Worm (Caenorhabditis elegans) whole organism, early embryonic: ENCODE data around the gene Y43F8B.11.

Experiments
- B0310.2 ChIP-seq: sonication (generic microtip); optimal IDR thresholded peaks from 2 replicates; lab custom pipeline; 2016; ENCODE audit warnings: mild to moderate bottlenecking, missing genetic modification characterization, missing compliant biosample characterization
- F13C5.2 ChIP-seq: sonication (generic microtip); optimal IDR thresholded peaks from 2 replicates; lab custom pipeline; 2017; ENCODE audit warnings: mild to moderate bottlenecking, missing genetic modification characterization, inconsistent platforms, missing compliant biosample characterization
- aly-1 ChIP-seq: sonication (generic microtip); optimal IDR thresholded peaks from 2 replicates; lab custom pipeline; 2016; ENCODE audit warnings: missing genetic modification characterization, missing compliant biosample characterization
- ama-1 ChIP-seq: fragments of 150-350 bp; optimal IDR thresholded peaks from 2 replicates; lab custom pipeline; 2014
- ceh-13 ChIP-seq: fragments of 200-800 bp; sonication (Bioruptor generic); optimal IDR thresholded peaks from 2 replicates; lab custom pipeline; 2018; ENCODE audit warnings: mild to moderate bottlenecking, missing genetic modification characterization, missing compliant biosample characterization
- ceh-36 ChIP-seq: sonication (generic microtip); optimal IDR thresholded peaks from 2 replicates; lab custom pipeline; 2016; ENCODE audit warnings: missing genetic modification characterization, inconsistent platforms, missing compliant biosample characterization
- ets-7 ChIP-seq: sonication (generic microtip); optimal IDR thresholded peaks from 2 replicates; lab custom pipeline; 2016; ENCODE audit warnings: missing genotype, missing genetic modification characterization, missing compliant biosample characterization
- flt-1 ChIP-seq: fragments of 200-800 bp; sonication (Bioruptor generic); IDR thresholded peaks from 2 replicates; pipeline ENCODE4 v1.3.6; 2022; ENCODE audit warnings: missing genetic modification characterization, missing compliant biosample characterization
- hmbx-1 ChIP-seq: sonication (generic microtip); optimal IDR thresholded peaks from 2 replicates; lab custom pipeline; 2016; ENCODE audit warnings: mild to moderate bottlenecking, missing genetic modification characterization, missing compliant biosample characterization
- hmg-4 ChIP-seq: fragments of 200-800 bp; sonication (Bioruptor generic); optimal IDR thresholded peaks from 2 replicates; lab custom pipeline; 2018; ENCODE audit warnings: mild to moderate bottlenecking, missing genetic modification characterization, missing compliant biosample characterization
- hnd-1 ChIP-seq: sonication (generic microtip); optimal IDR thresholded peaks from 2 replicates; lab custom pipeline; 2016; ENCODE audit warnings: missing genetic modification characterization, missing compliant biosample characterization
- pes-1 ChIP-seq: fragments of 200-800 bp; sonication (Bioruptor generic); IDR thresholded peaks from 2 replicates; pipeline ENCODE4 v1.3.6; 2022; ENCODE audit warnings: missing genetic modification reagents, missing genetic modification characterization, missing compliant biosample characterization
- scrt-1 ChIP-seq: fragments of 200-800 bp; sonication (Bioruptor generic); IDR thresholded peaks from 2 replicates; pipeline ENCODE4 v1.3.6; 2022; ENCODE audit warnings: missing genetic modification characterization, missing compliant biosample characterization
- sea-1 ChIP-seq: fragments of 200-800 bp; sonication (Bioruptor generic); conservative IDR thresholded peaks from 2 replicates; pipeline ENCODE4 v1.3.6; 2022; ENCODE audit warnings: missing genetic modification characterization, missing compliant biosample characterization
- tbx-11 ChIP-seq: fragments of 200-800 bp; sonication (Bioruptor generic); IDR thresholded peaks from 2 replicates; pipeline ENCODE4 v1.3.6; 2022; ENCODE audit warnings: missing genetic modification characterization, missing compliant biosample characterization
- tbx-37 ChIP-seq: fragments of 200-800 bp; sonication (Bioruptor generic); conservative IDR thresholded peaks from 2 replicates; pipeline ENCODE4 v1.3.6; 2022; ENCODE audit warnings: missing genetic modification reagents, missing genetic modification characterization, missing compliant biosample characterization
- tra-4 ChIP-seq: sonication (generic microtip); optimal IDR thresholded peaks from 2 replicates; lab custom pipeline; 2017; ENCODE audit warnings: missing genetic modification characterization, missing compliant biosample characterization

Y43F8B.11 gene

DNA sequence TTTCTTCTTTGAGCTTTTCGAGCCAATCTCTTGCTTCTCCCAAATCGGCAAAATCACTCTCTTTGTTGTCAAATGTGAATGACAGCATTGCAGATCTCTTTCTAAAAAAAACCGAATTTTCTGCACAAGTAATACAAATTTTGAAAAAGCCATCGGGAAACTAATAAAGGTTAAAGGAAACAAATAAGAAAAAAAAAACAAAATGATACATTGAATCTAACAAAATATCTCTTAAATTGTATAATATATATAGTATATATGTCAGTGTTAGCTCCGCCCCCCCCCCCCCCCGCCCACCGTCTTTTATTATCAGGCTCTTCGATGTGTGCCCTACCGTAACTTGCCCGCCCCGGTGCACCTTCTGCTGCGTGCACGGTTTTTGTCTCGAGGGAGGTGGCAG lies 37.5 kb upstream of the Y43F8B.11 start, which contains the start of gene C25F9.11:
Gene C25F9.11 (minus strand): TSS at position 101 of the 400 bp plus-strand sequence.
- TF ChIP-seq tbx-37 (GFP tag; lab: Robert Waterston, UW) (no peak), ceh-36 (tag; lab: Kevin White, UChicago) (no peak), ceh-13 (no peak)

- TF ChIP-seq hmg-4 (GFP tag; lab: Kevin White, UChicago) = no peak
- no peak for TF ChIP-seq hnd-1 (tag; lab: Kevin White, UChicago)
- TF ChIP-seq hmbx-1 = no peak
- no peak for TF ChIP-seq ceh-13
- no peak for TF ChIP-seq scrt-1
- no peak for TF ChIP-seq ceh-36 (tag; lab: Kevin White, UChicago)
- TF ChIP-seq ets-7 = no peak
- TF ChIP-seq sea-1 = no peak
- no peak for TF ChIP-seq B0310.2 (tag; lab: Kevin White, UChicago)
- TF ChIP-seq pes-1 (GFP tag; lab: Robert Waterston, UW) = no peak
- no peak for TF ChIP-seq F13C5.2
- TF ChIP-seq tbx-11 (GFP tag; lab: Robert Waterston, UW) = no peak
- TF ChIP-seq tbx-37 (GFP tag; lab: Robert Waterston, UW) = no peak
- TF ChIP-seq flt-1 (GFP tag; lab: Robert Waterston, UW) = no peak
- no peak for TF ChIP-seq ama-1 (lab: Kevin White, UChicago)
- TF ChIP-seq tra-4 (tag; lab: Kevin White, UChicago) = no peak
- TF ChIP-seq aly-1 (tag; lab: Kevin White, UChicago) = no peak
Measured at ce11 chrV:19433806-19434437, 36.6 kb upstream of the Y43F8B.11 start, which contains the start of gene C25F9.16. TSS of gene C25F9.16 (plus strand) at chrV:19434387.

ce11 chrV:19436307-19436706 lies 34.2 kb upstream of the Y43F8B.11 start, which contains the start of gene C25F9.14:
TSS of gene C25F9.14 (plus strand) at chrV:19436484.
- TF ChIP-seq aly-1 (tag; lab: Kevin White, UChicago) (no peak), hnd-1 (tag; lab: Kevin White, UChicago) (no peak), ama-1 (lab: Kevin White, UChicago) (no peak), pes-1 (GFP tag; lab: Robert Waterston, UW) (no peak), sea-1 (no peak), tra-4 (tag; lab: Kevin White, UChicago) (no peak), ceh-36 (tag; lab: Kevin White, UChicago) (no peak), tbx-11 (GFP tag; lab: Robert Waterston, UW) (no peak), scrt-1 (no peak), B0310.2 (tag; lab: Kevin White, UChicago) (no peak), flt-1 (GFP tag; lab: Robert Waterston, UW) (no peak), F13C5.2 (no peak), ceh-13 (no peak), hmbx-1 (no peak), ets-7 (no peak), hmg-4 (GFP tag; lab: Kevin White, UChicago) (no peak), tbx-37 (GFP tag; lab: Robert Waterston, UW) (no peak)

ce11 chrV:19443599-19443998 lies 26.9 kb upstream of the Y43F8B.11 start:
- TF ChIP-seq flt-1 (GFP tag; lab: Robert Waterston, UW) = no peak
- no peak for TF ChIP-seq pes-1 (GFP tag; lab: Robert Waterston, UW)
- TF ChIP-seq F13C5.2 = no peak
- no peak for TF ChIP-seq ceh-36 (tag; lab: Kevin White, UChicago)
- no peak for TF ChIP-seq tra-4 (tag; lab: Kevin White, UChicago)
- no peak for TF ChIP-seq ceh-13
- no peak for TF ChIP-seq hmg-4 (GFP tag; lab: Kevin White, UChicago)
- TF ChIP-seq sea-1 = no peak
- TF ChIP-seq B0310.2 (tag; lab: Kevin White, UChicago) = no peak
- TF ChIP-seq hnd-1 (tag; lab: Kevin White, UChicago) = no peak
- no peak for TF ChIP-seq hmbx-1

- TF ChIP-seq B0310.2 (tag; lab: Kevin White, UChicago) (no peak), tbx-11 (GFP tag; lab: Robert Waterston, UW) (no peak), aly-1 (tag; lab: Kevin White, UChicago) (no peak), tbx-37 (GFP tag; lab: Robert Waterston, UW) (no peak), hmbx-1 (no peak), flt-1 (GFP tag; lab: Robert Waterston, UW) (no peak), hnd-1 (tag; lab: Kevin White, UChicago) (no peak), scrt-1 (no peak), F13C5.2 (no peak), pes-1 (GFP tag; lab: Robert Waterston, UW) (no peak), ama-1 (lab: Kevin White, UChicago) (no peak), sea-1 (no peak), tra-4 (tag; lab: Kevin White, UChicago) (no peak), ceh-36 (tag; lab: Kevin White, UChicago) (no peak), ets-7 (no peak)
Measured at ce11 chrV:19445442-19445841, 25.0 kb upstream of the Y43F8B.11 start, which contains the start of gene M04C3.1. TSS of gene M04C3.1 (minus strand) at chrV:19445605.

DNA sequence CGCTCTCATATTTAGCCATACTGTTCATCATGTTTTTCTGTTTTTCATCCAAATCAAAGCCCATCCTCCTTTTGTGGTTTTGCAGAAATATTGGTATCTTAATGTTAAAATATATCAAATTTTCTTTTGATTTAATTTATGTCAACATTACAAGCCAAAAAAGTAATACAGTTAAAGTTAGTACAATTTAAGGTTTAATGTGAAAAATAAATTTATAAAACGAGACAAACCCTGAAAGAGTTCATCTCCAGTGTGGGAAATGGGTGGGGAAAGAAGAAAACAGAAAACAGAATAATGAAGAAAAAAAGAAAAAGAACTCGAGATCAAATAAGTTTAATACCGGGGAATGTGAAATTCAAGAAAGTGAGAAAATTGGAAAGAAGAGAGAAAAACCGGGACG lies 21.7 kb upstream of the Y43F8B.11 start, which contains the start of gene M04C3.2:
Gene M04C3.2 (minus strand): TSS at position 101 of the 400 bp plus-strand sequence.
- TF ChIP-seq hnd-1 (tag; lab: Kevin White, UChicago) (no peak), pes-1 (GFP tag; lab: Robert Waterston, UW) (no peak), flt-1 (GFP tag; lab: Robert Waterston, UW) (no peak), ceh-36 (tag; lab: Kevin White, UChicago) (no peak), tra-4 (tag; lab: Kevin White, UChicago) (no peak), tbx-37 (GFP tag; lab: Robert Waterston, UW) (no peak)

ce11 chrV:19449544-19449943 lies 20.9 kb upstream of the Y43F8B.11 start, which contains the start of gene M04C3.5:
TSS of gene M04C3.5 (plus strand) at chrV:19449733.
- TF ChIP-seq tbx-11 (GFP tag; lab: Robert Waterston, UW) (no peak), ceh-13 (no peak), sea-1 (no peak), flt-1 (GFP tag; lab: Robert Waterston, UW) (no peak)
